Worm (Caenorhabditis elegans): ENCODE measurements around the gene scl-18.

DNA sequence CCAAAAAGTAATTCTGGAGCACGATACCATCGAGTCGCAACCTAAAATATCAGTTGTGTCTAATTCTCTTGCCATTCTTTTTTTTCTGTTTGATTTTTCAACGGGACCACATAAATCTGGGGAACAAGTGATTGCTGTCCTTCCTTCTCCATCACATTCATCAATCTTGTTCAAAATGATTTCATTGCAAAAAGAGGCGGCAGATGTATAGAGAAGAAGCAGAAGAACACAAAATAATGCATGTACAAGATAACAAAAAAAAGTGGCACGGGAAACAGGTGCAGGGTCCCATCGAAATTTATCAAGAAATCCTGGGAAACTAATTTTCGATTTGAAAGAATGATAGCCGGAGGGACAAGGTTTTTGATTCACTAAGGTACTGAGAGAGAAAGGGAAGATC lies 45.0 kb upstream of the scl-18 start:
- no peak for TF ChIP-seq unc-39 (tag; optimal IDR thresholded peaks at IDR 0.05)
- no peak for TF ChIP-seq sea-2 (GFP tag; optimal IDR thresholded peaks at IDR 0.05)
- TF ChIP-seq elt-2 (tag; optimal IDR thresholded peaks at IDR 0.05): no peak
- no peak for TF ChIP-seq ZK546.5 (tag; optimal IDR thresholded peaks at IDR 0.05)
- TF ChIP-seq egl-27 (tag; optimal IDR thresholded peaks at IDR 0.05): no peak

Data from whole organism, L3 larva.